Fruit fly (Drosophila melanogaster): ENCODE data around the gene Ptp10D.

Ptp10D gene

DNA sequence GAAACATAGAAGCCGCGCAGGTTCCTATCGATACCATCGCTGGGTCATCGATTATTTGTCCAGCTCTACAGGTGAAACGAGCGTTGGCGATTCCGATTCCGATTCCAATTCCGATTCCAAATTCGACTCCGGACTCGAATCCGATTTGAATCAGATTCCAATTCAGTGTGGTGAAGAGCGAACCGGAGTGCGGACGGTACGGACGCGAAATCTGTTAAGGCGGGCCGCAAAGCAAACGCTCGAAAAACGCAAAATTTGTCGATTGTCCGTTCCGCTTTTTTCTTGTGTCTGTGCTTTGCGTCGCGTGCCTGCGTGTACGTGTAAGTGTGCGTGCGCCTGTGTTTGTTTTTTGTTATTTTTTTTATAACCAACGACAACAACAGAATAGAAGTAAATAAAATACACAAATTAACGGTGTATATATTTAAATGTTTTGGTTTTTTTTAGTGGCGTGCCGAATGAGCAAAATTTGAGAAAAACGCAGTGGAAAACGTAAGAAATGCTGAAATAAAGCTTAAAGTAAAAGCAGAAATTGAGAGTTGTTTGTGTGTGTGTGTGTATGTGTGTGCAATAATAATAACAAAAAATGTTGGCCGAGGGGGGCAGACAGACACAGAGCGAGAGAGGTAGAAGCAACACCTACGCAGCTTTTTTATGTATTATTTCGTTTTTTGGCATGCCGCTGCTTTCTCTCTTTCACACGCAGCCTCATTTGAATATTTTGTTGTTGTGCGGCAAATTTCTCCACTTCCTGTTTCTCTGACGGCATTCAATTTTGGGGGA is at the start of gene Ptp10D:
Gene Ptp10D, plus strand, starts transcription at position 150 of the 783 bp plus-strand sequence.
- TF ChIP-seq CG14655 (GFP tag; optimal IDR thresholded peaks at IDR 0.05) (no peak), Ets98B (GFP tag; IDR thresholded peaks at IDR 0.05) (peak; percentile 46; the same call in 1 of the 2 replicates), CG32121 (GFP tag; IDR thresholded peaks at IDR 0.05) (peak; percentile 56), rn (GFP tag; IDR thresholded peaks at IDR 0.05) (no peak), CG12605 (GFP tag; IDR thresholded peaks at IDR 0.05) (peak; percentile 58; the same call in 1 of the 2 replicates), CG4496 (GFP tag; IDR thresholded peaks at IDR 0.05) (peak; percentile 64), CG8159 (tag; optimal IDR thresholded peaks at IDR 0.05) (no peak), CG13204 (GFP tag; optimal IDR thresholded peaks at IDR 0.05) (no peak)

DNA sequence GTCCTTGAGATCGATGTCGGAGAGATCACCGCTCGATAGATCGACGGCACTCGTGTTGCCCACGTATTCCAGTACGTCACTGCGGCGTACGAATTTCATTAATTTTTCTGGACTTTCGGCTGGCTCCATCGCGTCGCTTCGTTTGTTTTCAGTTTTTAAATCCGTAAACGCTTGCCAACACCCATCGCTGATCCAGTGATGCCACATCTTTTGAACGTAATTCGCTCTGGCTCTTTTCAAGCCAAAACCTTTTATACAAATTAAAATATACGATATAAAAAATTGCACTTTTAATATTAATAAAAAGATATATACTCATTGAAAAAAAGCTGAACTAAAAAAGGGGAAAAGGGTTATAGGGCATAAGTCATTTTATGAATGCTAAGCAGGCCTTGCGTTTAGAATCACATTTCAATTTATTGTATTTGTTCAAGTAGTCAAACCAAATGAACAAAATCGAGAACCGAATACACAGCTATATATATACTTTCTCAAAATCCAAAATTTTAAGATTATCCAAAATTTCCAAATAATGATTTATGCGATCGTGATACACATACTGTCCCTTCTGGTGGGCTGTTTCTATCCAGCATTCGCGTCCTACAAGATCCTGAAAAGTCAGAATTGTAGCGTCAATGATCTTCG is 49.4 kb upstream of the Ptp10D start, which contains the start of the genes Kmn1 and Reepl1:
Gene Kmn1, minus strand, starts transcription at position 173 of the 645 bp plus-strand sequence.
Gene Reepl1, plus strand, starts transcription at position 438 of the 645 bp plus-strand sequence.
- TF ChIP-seq Ets98B (GFP tag; IDR thresholded peaks at IDR 0.05) (no peak), CG15710 (tag; optimal IDR thresholded peaks at IDR 0.05) (no peak), EcR (GFP tag; optimal IDR thresholded peaks at IDR 0.05) (no peak), CG8301 (tag; optimal IDR thresholded peaks at IDR 0.05) (no peak), CG17806 (tag; optimal IDR thresholded peaks at IDR 0.05) (no peak), CG8159 (tag; optimal IDR thresholded peaks at IDR 0.05) (no peak), Snoo (tag; optimal IDR thresholded peaks at IDR 0.05) (no peak), CG9948 (tag; optimal IDR thresholded peaks at IDR 0.05) (no peak), CG12605 (GFP tag; IDR thresholded peaks at IDR 0.05) (no peak), CG14655 (GFP tag; optimal IDR thresholded peaks at IDR 0.05) (no peak), Pif1B (GFP tag; optimal IDR thresholded peaks at IDR 0.05) (no peak)

DNA sequence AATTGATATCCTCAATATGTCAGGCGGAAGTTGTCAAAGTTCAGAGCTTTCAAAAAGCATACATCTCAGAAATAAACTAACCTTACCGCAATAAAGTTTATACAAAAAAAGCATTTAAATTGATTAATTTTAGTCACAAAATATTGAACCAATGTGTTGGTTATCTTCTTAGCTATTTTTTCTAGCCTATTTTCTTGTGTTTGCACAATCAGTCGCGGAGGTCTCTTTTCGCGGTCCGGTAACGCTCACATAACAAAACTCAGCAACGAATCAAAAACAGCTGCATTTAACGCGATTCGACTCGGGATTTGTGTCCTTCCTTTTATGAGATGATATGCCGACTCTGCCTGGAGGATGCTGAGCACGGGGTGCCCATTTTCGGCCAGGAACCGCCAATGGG is 48.3 kb upstream of the Ptp10D start, which contains the start of gene CG11696:
Gene CG11696, plus strand, starts transcription at position 203 of the 400 bp plus-strand sequence.
- TF ChIP-seq D1 (tag; optimal IDR thresholded peaks at IDR 0.05): no peak
- TF ChIP-seq rn (GFP tag; IDR thresholded peaks at IDR 0.05): no peak
- no peak for TF ChIP-seq EcR (GFP tag; optimal IDR thresholded peaks at IDR 0.05)
- TF ChIP-seq CG9948 (tag; optimal IDR thresholded peaks at IDR 0.05): no peak
- no peak for TF ChIP-seq CG17806 (tag; optimal IDR thresholded peaks at IDR 0.05)
- no peak for TF ChIP-seq CG34367 (tag; optimal IDR thresholded peaks at IDR 0.05)
- TF ChIP-seq CG10348 (GFP tag; IDR thresholded peaks at IDR 0.05): no peak
- no peak for TF ChIP-seq CG14655 (GFP tag; optimal IDR thresholded peaks at IDR 0.05)
- no peak for TF ChIP-seq Ets98B (GFP tag; IDR thresholded peaks at IDR 0.05)
- TF ChIP-seq CG13204 (GFP tag; optimal IDR thresholded peaks at IDR 0.05): no peak
- TF ChIP-seq fd96Ca (GFP tag; IDR thresholded peaks at IDR 0.05): no peak

DNA sequence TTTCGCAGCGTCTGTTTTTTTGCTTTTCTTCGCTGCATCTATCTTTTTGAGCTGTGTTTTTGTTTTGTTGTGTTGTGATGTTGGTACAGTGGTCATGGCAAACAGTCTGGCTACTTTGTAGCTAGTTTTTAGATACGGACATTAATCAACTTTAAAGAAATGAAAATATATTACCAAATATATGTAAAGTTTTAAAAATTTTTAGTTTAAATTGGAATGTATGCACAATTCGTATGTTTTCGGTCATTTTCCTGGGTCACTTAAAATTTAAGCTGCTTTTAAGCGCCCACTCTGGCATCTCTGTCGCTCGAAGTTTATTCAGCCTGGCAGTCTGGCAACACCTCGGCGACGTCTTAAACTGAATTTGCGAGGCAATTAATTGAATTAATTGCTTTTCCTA is 45.3 kb upstream of the Ptp10D start, which contains the start of gene CG11695:
Gene CG11695, plus strand, starts transcription at position 344 of the 400 bp plus-strand sequence.
- TF ChIP-seq Snoo (tag; optimal IDR thresholded peaks at IDR 0.05) (peak; percentile 59), CG13204 (GFP tag; optimal IDR thresholded peaks at IDR 0.05) (no peak), CG4496 (GFP tag; IDR thresholded peaks at IDR 0.05) (peak; percentile 77; the same call in 2 of the 3 replicates), rn (GFP tag; IDR thresholded peaks at IDR 0.05) (0 out of 2 replicates have a peak, but pooled peaks have one; percentile 9), CG17806 (tag; optimal IDR thresholded peaks at IDR 0.05) (peak; percentile 49), CG10348 (GFP tag; IDR thresholded peaks at IDR 0.05) (0 out of 2 replicates have a peak, but pooled peaks have one; percentile 23), D1 (tag; optimal IDR thresholded peaks at IDR 0.05) (no peak), CG8301 (tag; optimal IDR thresholded peaks at IDR 0.05) (peak; percentile 58), Pif1B (GFP tag; optimal IDR thresholded peaks at IDR 0.05) (no peak), Ets98B (GFP tag; IDR thresholded peaks at IDR 0.05) (peak; percentile 49), fd96Ca (GFP tag; IDR thresholded peaks at IDR 0.05) (peak; percentile 47; the same call in 1 of the 3 replicates), CG14655 (GFP tag; optimal IDR thresholded peaks at IDR 0.05) (no peak), CG12605 (GFP tag; IDR thresholded peaks at IDR 0.05) (peak; percentile 27; the same call in 1 of the 2 replicates), CG15710 (tag; optimal IDR thresholded peaks at IDR 0.05) (peak; percentile 78), gl (tag; optimal IDR thresholded peaks at IDR 0.05) (peak; percentile 55), CG9948 (tag; optimal IDR thresholded peaks at IDR 0.05) (peak; percentile 51), CG34367 (tag; optimal IDR thresholded peaks at IDR 0.05) (peak; percentile 58), CG8159 (tag; optimal IDR thresholded peaks at IDR 0.05) (peak; percentile 74), Pif1A (GFP tag; optimal IDR thresholded peaks at IDR 0.05) (no peak), CG32121 (GFP tag; IDR thresholded peaks at IDR 0.05) (peak; percentile 41; the same call in 1 of the 2 replicates), EcR (GFP tag; optimal IDR thresholded peaks at IDR 0.05) (peak; percentile 2)

DNA sequence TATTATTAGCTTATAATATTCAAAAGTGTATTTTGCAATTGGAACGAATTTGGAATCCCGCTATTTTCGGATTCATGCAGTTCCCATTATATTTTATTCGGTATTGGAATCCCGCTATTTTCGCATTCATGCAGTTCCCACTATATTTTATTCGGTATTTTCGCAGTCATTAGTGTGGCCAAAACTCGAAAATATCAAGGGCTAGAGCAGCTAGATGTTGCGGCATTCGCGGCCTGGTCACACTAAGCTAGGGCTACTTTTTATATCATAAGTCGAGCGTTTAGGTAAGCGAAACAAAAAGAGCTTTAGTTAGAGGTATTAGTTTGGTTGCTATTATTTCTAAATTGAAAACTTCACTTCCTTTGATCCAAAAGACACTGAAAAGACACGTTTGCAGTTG is 43.0 kb upstream of the Ptp10D start:
- no peak for TF ChIP-seq CG4496 (GFP tag; IDR thresholded peaks at IDR 0.05)

All from whole organism, pupa.